Worm (Caenorhabditis elegans): ENCODE results near the gene ced-6.

The ced-6 gene

DNA sequence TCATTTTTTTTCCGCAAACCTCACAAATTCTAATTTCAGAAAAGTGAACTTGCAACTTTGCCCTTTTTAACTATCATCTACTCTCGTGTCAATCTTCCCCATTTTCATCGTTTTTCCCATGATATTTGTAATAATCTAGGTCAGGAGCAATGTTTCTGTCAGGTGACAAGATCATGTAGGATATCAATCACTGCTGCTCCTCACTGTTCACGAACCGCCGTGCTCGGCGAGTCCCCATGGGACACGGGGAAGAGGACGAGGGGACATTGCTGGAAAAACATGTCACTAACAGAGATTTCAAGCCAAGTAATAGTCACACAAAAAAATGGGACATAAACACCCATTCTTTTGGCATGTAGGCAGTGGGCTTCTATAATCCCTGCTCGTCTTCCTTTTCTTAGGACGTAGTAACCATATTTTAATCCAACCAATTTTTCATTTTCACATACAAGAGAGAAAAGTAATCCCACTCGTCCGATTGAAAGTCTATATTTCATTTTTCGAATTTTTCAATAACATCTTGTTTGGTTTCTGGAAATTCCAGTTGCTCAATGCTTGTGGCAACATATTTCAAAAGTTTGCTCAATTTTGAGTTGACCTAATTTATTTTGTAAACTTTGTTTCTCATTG is 24.6 kb upstream of the ced-6 start:
- TF ChIP-seq unc-62 (GFP tag; optimal IDR thresholded peaks at IDR 0.05): no peak

DNA sequence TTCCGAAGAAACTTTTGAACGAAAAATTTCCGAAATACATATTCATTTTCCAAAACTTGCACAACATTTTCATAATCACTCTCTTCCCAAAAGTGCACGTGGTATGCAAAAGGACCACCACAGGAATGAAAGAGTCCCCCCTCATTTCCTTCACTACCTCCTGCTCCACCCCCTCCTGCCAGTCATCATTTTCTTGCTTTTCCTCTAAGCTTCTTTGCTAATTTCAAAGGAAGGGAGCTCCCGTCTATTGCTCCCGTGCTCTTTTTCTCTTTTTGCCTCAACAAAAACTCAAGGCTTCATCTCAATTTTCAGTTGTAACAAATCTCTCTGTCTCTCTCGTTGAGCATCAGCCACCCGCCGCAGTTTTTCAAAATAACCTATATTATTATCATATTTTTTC is 22.8 kb upstream of the ced-6 start:
- TF ChIP-seq unc-62 (GFP tag; optimal IDR thresholded peaks at IDR 0.05): no peak

DNA sequence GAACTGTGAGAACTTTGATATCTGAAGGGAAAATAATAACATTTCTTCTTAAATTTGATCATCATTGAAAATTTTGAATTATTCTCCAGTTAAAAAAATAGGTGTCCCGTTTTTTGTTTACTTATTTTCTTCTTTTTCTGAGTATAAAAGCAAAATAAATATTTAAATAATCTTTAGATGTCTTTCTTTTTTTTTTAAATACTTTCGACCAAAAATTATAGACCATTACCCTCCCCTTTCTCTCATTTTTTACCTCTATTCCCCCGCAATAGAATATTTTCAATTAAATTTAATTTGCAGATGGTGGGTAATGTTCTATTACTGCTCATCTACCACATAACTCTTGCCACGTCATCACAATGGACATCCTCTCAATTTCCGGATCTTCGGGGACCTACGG is 21.9 kb upstream of the ced-6 start, which contains the start of gene molo-1:
TSS of gene molo-1 (plus strand) at position 301 of the 400 bp plus-strand sequence.
- no peak for TF ChIP-seq unc-62 (GFP tag; optimal IDR thresholded peaks at IDR 0.05)

DNA sequence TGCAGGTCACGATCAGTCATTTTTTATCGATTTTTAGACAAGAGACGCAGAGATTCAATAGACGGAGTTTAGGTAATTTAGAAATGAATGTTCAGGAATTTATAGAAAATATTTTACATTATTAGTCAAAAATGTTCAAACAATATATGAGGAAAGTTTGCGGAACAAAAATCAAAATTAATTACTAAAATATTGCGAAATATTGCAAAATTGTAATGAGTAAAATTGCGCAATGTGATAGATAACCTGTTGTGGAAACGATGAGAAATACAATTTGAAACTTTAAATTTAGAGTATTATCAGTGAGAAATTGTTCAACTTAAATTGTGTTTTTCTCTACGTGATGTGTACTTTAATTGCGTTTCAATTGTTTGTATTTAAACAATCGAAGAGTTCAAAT is 14.5 kb upstream of the ced-6 start, which contains the start of gene F56D2.5:
TSS of gene F56D2.5 (minus strand) at position 371 of the 400 bp plus-strand sequence.
- no peak for TF ChIP-seq unc-62 (GFP tag; optimal IDR thresholded peaks at IDR 0.05)

ce11 chrIII:5582766-5583165 is 12.8 kb upstream of the ced-6 start, which contains the start of the genes F56D2.8 and uev-2:
F56D2.8 (minus strand) TSS chrIII:5582866.
uev-2 (plus strand) TSS chrIII:5583125.
- TF ChIP-seq unc-62 (GFP tag; optimal IDR thresholded peaks at IDR 0.05): no peak

ce11 chrIII:5584647-5585046 is 10.9 kb upstream of the ced-6 start, which contains the start of gene F56D2.3:
F56D2.3 (plus strand) TSS chrIII:5584947.
- TF ChIP-seq unc-62 (GFP tag; optimal IDR thresholded peaks at IDR 0.05): no peak

DNA sequence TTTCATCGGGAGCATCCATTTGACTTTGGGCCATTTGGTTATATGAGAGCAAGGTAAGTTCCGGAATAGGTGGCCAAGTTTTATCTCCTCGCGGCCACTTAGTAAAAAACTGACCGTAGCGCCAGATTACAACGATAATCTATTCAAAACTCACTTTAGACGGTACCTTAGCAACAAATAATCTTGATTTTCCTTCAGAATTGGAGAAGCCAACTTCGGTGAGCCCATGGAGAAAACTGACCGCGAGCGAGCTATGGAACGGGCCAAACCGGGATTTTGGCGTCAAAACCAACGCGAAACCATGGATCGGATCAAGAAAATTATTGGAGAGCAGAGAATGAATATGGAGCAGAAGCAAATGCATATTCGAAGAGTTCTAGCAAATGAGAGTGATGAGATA is 9.9 kb upstream of the ced-6 start:
- no peak for TF ChIP-seq unc-62 (GFP tag; optimal IDR thresholded peaks at IDR 0.05)

DNA sequence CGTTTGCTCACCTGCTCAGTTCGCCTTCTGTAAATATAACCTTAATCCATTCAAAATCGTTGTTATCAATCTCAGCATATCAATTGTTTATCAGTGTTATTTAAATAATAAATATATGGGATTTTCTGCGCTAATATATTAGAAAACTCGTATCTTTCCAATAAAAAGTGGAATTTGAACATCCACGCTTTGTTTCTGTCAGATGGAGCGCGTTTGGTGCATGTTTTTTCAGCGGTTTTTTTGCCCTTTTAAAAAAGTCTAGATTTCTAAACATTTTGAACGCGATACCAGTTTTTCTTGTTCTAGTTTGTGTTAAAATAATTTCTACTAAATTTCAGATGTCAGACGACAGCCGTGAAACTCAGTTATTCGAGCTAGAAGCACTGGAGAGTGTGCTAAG is 8.6 kb upstream of the ced-6 start, which contains the start of gene F56D2.2:
TSS of gene F56D2.2 (plus strand) at position 339 of the 400 bp plus-strand sequence.
- TF ChIP-seq unc-62 (GFP tag; optimal IDR thresholded peaks at IDR 0.05): no peak

DNA sequence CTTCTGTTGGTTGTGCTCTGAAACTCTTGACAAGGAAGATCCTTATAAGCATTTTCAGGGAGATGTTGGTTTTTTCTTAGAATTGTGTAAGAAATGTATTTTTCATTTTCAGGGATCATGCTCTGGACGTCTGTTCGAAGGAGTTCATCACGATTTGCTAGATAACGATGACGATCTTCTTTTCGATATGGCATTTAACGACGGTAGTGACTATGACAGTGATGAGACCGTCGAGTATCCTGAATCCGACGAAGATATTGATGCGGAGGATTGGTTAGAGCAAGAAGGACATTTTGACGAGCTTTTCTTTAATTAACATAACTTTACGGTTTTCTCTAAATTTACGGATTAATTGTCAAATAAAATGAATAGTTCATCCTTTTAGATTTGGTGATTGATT is 6.8 kb upstream of the ced-6 start:
- TF ChIP-seq unc-62 (GFP tag; optimal IDR thresholded peaks at IDR 0.05): no peak

DNA sequence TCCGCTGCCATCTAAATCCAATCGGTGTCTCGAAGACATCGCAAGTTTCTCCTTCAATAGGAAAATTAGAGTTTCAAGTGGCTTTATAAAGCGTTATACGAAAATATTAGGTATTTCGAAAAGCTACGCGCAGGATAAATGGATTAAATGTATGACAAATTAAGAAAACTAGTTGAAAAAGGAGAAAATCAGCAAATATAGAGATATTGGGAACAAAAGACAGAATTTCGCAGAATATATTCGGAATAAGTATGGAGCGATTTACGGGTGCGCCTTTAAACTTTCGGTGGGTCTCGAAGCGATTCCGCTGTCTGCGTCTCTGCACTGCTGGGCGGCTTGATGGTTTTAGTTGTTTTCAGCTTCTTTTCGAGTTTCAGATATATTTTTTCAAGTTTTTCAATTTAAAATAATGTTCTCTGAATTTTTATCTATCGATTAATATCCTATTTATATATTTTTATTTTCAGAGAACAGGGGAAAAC is 3.9 kb upstream of the ced-6 start, which contains the start of the genes ddx-15 and ucr-1:
TSS of gene ddx-15 (minus strand) at position 51 of the 482 bp plus-strand sequence.
TSS of gene ucr-1 (plus strand) at position 468 of the 482 bp plus-strand sequence.
- TF ChIP-seq unc-62 (GFP tag; optimal IDR thresholded peaks at IDR 0.05): no peak

DNA sequence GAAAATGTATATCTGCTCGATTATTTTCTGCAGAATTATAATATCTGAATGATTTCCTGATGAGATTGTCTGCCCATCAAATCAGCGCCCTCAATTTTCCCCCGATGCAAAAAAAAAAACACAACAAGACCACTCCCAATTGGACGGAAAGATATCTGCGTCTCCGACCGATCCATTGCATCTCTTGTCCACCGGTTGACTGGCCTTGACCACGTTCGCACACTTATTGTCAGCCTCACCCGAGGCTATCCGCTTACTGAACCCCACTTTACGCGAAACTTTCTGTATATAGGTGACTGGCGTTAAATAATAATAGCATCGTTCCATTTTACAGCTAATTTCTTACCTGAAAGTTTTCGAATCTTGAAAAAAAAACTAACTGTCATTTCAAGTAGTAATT is 1.2 kb upstream of the ced-6 start:
- TF ChIP-seq unc-62 (GFP tag; optimal IDR thresholded peaks at IDR 0.05): no peak

ce11 chrIII:5599958-5600357 is 4.4 kb downstream of the ced-6 start, which contains the start of gene wdr-37:
wdr-37 (minus strand) TSS chrIII:5600058.
- no peak for TF ChIP-seq unc-62 (GFP tag; optimal IDR thresholded peaks at IDR 0.05)

- no peak for TF ChIP-seq unc-62 (GFP tag; optimal IDR thresholded peaks at IDR 0.05)
Observed at ce11 chrIII:5601999-5602398, 6.4 kb downstream of the ced-6 start.

ce11 chrIII:5603439-5603986 is 7.9 kb downstream of the ced-6 start, which contains the start of gene madf-11:
madf-11 (minus strand) TSS chrIII:5603489.
- TF ChIP-seq unc-62 (GFP tag; optimal IDR thresholded peaks at IDR 0.05): no peak

- no peak for TF ChIP-seq unc-62 (GFP tag; optimal IDR thresholded peaks at IDR 0.05)
Observed at ce11 chrIII:5604080-5604479, 8.5 kb downstream of the ced-6 start, which contains the start of gene xnd-1. xnd-1 (plus strand) TSS chrIII:5604460.

DNA sequence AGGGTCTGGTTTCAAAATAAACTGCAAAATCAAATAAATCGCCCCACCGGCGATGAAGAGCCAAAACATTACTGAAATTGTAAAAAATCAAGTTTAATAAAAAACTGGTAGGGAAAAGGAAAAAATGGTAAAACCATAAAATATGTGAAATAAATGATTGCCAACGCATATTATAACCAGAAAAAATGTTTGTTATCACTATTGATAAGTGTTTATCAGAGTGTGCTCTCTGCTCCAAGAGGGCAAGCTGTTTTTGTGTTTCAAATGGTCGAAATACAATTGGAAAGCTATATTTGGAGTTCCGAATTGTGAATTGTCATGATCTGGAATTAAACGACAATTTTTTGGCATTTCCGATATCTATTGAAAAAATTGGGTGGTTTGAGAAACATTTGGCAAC is 14.7 kb downstream of the ced-6 start, which contains the start of gene C05D2.8:
TSS of gene C05D2.8 (minus strand) at position 71 of the 400 bp plus-strand sequence.
- no peak for TF ChIP-seq unc-62 (GFP tag; optimal IDR thresholded peaks at IDR 0.05)
